Fruit fly (Drosophila melanogaster) whole organism, wandering third instar larva: ENCODE measurements around the gene knk.

Experiments
- Dfd ChIP-seq: fragments of >200 bp; optimal IDR thresholded peaks from 2 replicates; lab custom pipeline; 2017; ENCODE audit warnings: missing biosample characterization, missing genetic modification characterization
- Dif ChIP-seq: fragments of 200-275, 200-300 bp; sonication (Bioruptor generic); optimal IDR thresholded peaks from 2 replicates; lab custom pipeline; 2018; ENCODE audit warnings: missing biosample characterization, missing genetic modification characterization; ENCODE audit not compliant: partially characterized antibody
- brk ChIP-seq: fragments of 200-800 bp; sonication (Bioruptor generic); optimal IDR thresholded peaks from 2 replicates; lab custom pipeline; 2016; ENCODE audit warnings: missing biosample characterization, mild to moderate bottlenecking, missing genetic modification characterization
- pan ChIP-seq: fragments of >200 bp; optimal IDR thresholded peaks from 2 replicates; lab custom pipeline; 2017
- rgr ChIP-seq: fragments of 200-800 bp; sonication (Bioruptor generic); optimal IDR thresholded peaks from 3 replicates; lab custom pipeline; 2016; ENCODE audit warnings: missing biosample characterization, mild to moderate bottlenecking, missing genetic modification characterization
- sage ChIP-seq: fragments of 200-800 bp; sonication (Bioruptor generic); optimal IDR thresholded peaks from 2 replicates; lab custom pipeline; 2016; ENCODE audit warnings: missing biosample characterization, mild to moderate bottlenecking, missing genetic modification characterization
- tai ChIP-seq: sonication (Bioruptor generic); optimal IDR thresholded peaks from 2 replicates; lab custom pipeline; 2016; ENCODE audit warnings: missing biosample characterization, missing genetic modification characterization
- woc ChIP-seq: sonication (Bioruptor generic); optimal IDR thresholded peaks from 2 replicates; lab custom pipeline; 2016; ENCODE audit warnings: missing biosample characterization, mild to moderate bottlenecking, missing genetic modification characterization

dm6 chr3R:10168483-10169064, 43.1 kb upstream of the knk start:
- peak; percentile 51 for TF ChIP-seq rgr
- no peak for TF ChIP-seq Dfd
- TF ChIP-seq pan = no peak
- peak; percentile 57 for TF ChIP-seq woc
- no peak for TF ChIP-seq Dif (GFP tag; lab: Kevin White, UChicago)
- no peak for TF ChIP-seq brk (GFP tag; lab: Kevin White, UChicago)
- TF ChIP-seq tai = no peak
- no peak for TF ChIP-seq sage (GFP tag; lab: Kevin White, UChicago)
